Worm (Caenorhabditis elegans) whole organism, late embryonic: ENCODE measurements around the gene unc-9.

Experiments
- C08G9.2 ChIP-seq: sonication (generic microtip); optimal IDR thresholded peaks from 2 replicates; lab custom pipeline; 2016; ENCODE audit warnings: mild to moderate bottlenecking, missing genetic modification characterization, moderate library complexity, missing compliant biosample characterization
- C38D4.7 ChIP-seq: fragments of 200-800 bp; sonication (Bioruptor generic); optimal IDR thresholded peaks from 2 replicates; lab custom pipeline; 2018; ENCODE audit warnings: mild to moderate bottlenecking, missing genetic modification characterization, moderate library complexity, missing compliant biosample characterization
- K02D7.2 ChIP-seq: sonication (generic microtip); optimal IDR thresholded peaks from 2 replicates; lab custom pipeline; 2017; ENCODE audit warnings: mild to moderate bottlenecking, missing genetic modification characterization, missing compliant biosample characterization
- K09A11.1 ChIP-seq: sonication (generic microtip); optimal IDR thresholded peaks from 2 replicates; lab custom pipeline; 2017; ENCODE audit warnings: antibody characterized with exemption, mild to moderate bottlenecking, missing genetic modification characterization, missing compliant biosample characterization; ENCODE audit not compliant: insufficient read depth
- ceh-14 ChIP-seq: sonication (generic microtip); optimal IDR thresholded peaks from 2 replicates; lab custom pipeline; 2016; ENCODE audit warnings: missing genotype, missing genetic modification characterization, missing compliant biosample characterization
- ceh-22 ChIP-seq: sonication (generic microtip); optimal IDR thresholded peaks from 2 replicates; lab custom pipeline; 2017; ENCODE audit warnings: missing biosample characterization, missing genetic modification characterization
- ceh-34 ChIP-seq: sonication (generic microtip); optimal IDR thresholded peaks from 2 replicates; lab custom pipeline; 2016; ENCODE audit warnings: mild to moderate bottlenecking, missing genetic modification characterization, missing compliant biosample characterization
- ceh-45 ChIP-seq: fragments of 200-800 bp; sonication (Bioruptor generic); IDR thresholded peaks from 2 replicates; pipeline ENCODE4 v1.3.6; 2022; ENCODE audit warnings: missing genetic modification reagents, missing genetic modification characterization, missing compliant biosample characterization
- ceh-48 ChIP-seq: sonication (generic microtip); optimal IDR thresholded peaks from 2 replicates; lab custom pipeline; 2016; ENCODE audit warnings: missing genetic modification characterization, inconsistent platforms, missing compliant biosample characterization
- ceh-9 ChIP-seq: sonication (generic microtip); optimal IDR thresholded peaks from 2 replicates; lab custom pipeline; 2016; ENCODE audit warnings: mild to moderate bottlenecking, missing genetic modification characterization, inconsistent platforms, missing compliant biosample characterization
- che-1 ChIP-seq: sonication (generic microtip); optimal IDR thresholded peaks from 2 replicates; lab custom pipeline; 2016; ENCODE audit warnings: mild to moderate bottlenecking, missing genetic modification characterization, missing compliant biosample characterization
- dmd-4 ChIP-seq: sonication (generic microtip); optimal IDR thresholded peaks from 2 replicates; lab custom pipeline; 2016; ENCODE audit warnings: borderline replicate concordance, missing genetic modification characterization, missing compliant biosample characterization
- dve-1 ChIP-seq: sonication (generic microtip); optimal IDR thresholded peaks from 2 replicates; lab custom pipeline; 2017; ENCODE audit warnings: antibody characterized with exemption, mild to moderate bottlenecking, missing genetic modification characterization, missing compliant biosample characterization
- elt-4 ChIP-seq: sonication (generic microtip); optimal IDR thresholded peaks from 2 replicates; lab custom pipeline; 2016; ENCODE audit warnings: missing genetic modification characterization, missing compliant biosample characterization
- fkh-10 ChIP-seq: fragments of 150-350 bp; optimal IDR thresholded peaks from 2 replicates; lab custom pipeline; 2014; ENCODE audit warnings: missing biosample characterization, missing genetic modification reagents, missing genetic modification characterization
- fkh-6 ChIP-seq: sonication (generic microtip); optimal IDR thresholded peaks from 2 replicates; lab custom pipeline; 2016; ENCODE audit warnings: missing genetic modification characterization, missing compliant biosample characterization
- hlh-13 ChIP-seq: fragments of 200-800 bp; sonication (Bioruptor generic); optimal IDR thresholded peaks from 2 replicates; lab custom pipeline; 2018; ENCODE audit warnings: mild to moderate bottlenecking, missing genetic modification characterization, missing compliant biosample characterization
- hlh-15 ChIP-seq: sonication (generic microtip); optimal IDR thresholded peaks from 2 replicates; lab custom pipeline; 2016; ENCODE audit warnings: missing genetic modification characterization, missing compliant biosample characterization
- hlh-30 ChIP-seq: sonication (generic microtip); optimal IDR thresholded peaks from 2 replicates; lab custom pipeline; 2017; ENCODE audit warnings: antibody characterized with exemption, missing genetic modification characterization, missing compliant biosample characterization; ENCODE audit not compliant: insufficient read depth
- hlh-8 ChIP-seq: sonication (generic microtip); optimal IDR thresholded peaks from 2 replicates; lab custom pipeline; 2016; ENCODE audit warnings: missing genotype, missing genetic modification characterization, missing compliant biosample characterization
- madf-2 ChIP-seq: sonication (generic microtip); optimal IDR thresholded peaks from 2 replicates; lab custom pipeline; 2017; ENCODE audit warnings: missing genetic modification characterization, missing compliant biosample characterization
- nhr-11 ChIP-seq: fragments of 150-350 bp; optimal IDR thresholded peaks from 2 replicates; lab custom pipeline; 2014; ENCODE audit warnings: missing biosample characterization, missing genetic modification characterization
- nhr-232 ChIP-seq: sonication (generic microtip); optimal IDR thresholded peaks from 2 replicates; lab custom pipeline; 2016; ENCODE audit warnings: missing genetic modification characterization, missing compliant biosample characterization
- odd-2 ChIP-seq: sonication (generic microtip); optimal IDR thresholded peaks from 2 replicates; lab custom pipeline; 2017; ENCODE audit warnings: antibody characterized with exemption, mild to moderate bottlenecking, missing genetic modification characterization, missing compliant biosample characterization
- pros-1 ChIP-seq: fragments of 150-350 bp; optimal IDR thresholded peaks from 2 replicates; lab custom pipeline; 2014; ENCODE audit warnings: missing biosample characterization, missing genetic modification reagents, missing genetic modification characterization
- ref-2 ChIP-seq: sonication (generic microtip); optimal IDR thresholded peaks from 2 replicates; lab custom pipeline; 2016; ENCODE audit warnings: missing genetic modification characterization, missing compliant biosample characterization
- sdc-2 ChIP-seq: sonication (generic microtip); optimal IDR thresholded peaks from 2 replicates; lab custom pipeline; 2016; ENCODE audit warnings: missing genotype, missing genetic modification characterization, missing compliant biosample characterization
- sox-4 ChIP-seq: sonication (generic microtip); optimal IDR thresholded peaks from 2 replicates; lab custom pipeline; 2017; ENCODE audit warnings: mild to moderate bottlenecking, missing genetic modification characterization, inconsistent platforms, missing compliant biosample characterization
- tbx-2 ChIP-seq: sonication (generic microtip); optimal IDR thresholded peaks from 2 replicates; lab custom pipeline; 2016; ENCODE audit warnings: missing genetic modification characterization, missing compliant biosample characterization
- ttx-3 ChIP-seq: sonication (generic microtip); optimal IDR thresholded peaks from 2 replicates; lab custom pipeline; 2016; ENCODE audit warnings: missing genetic modification reagents, missing genetic modification characterization, missing compliant biosample characterization
- unc-42 ChIP-seq: sonication (generic microtip); optimal IDR thresholded peaks from 2 replicates; lab custom pipeline; 2016; ENCODE audit warnings: missing genotype, missing genetic modification characterization, missing compliant biosample characterization
- zip-5 ChIP-seq: sonication (generic microtip); optimal IDR thresholded peaks from 2 replicates; lab custom pipeline; 2016; ENCODE audit warnings: missing genetic modification characterization, missing compliant biosample characterization

Gene unc-9

DNA sequence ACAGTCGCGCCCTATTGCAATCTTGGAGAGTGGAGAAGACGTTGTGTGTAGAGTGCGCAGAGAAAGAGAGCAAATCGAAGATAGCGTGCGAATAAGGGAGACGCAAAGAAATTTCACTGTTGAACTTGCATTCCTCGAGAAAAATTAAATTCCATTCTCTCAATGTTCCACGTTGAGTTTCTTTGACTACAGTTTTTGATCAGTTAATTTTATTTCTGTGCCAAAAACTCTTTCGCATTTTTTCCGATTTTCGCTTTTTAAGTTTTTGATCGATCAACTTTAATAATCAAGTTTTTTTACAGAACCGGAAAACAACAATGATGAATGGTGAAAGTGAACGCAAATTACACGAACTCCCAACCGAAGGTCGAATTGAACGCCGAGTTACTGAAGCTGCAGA, 35.5 kb downstream of the unc-9 start, which contains the start of gene K08H2.3:
Gene K08H2.3 (plus strand): TSS at position 301 of the 400 bp plus-strand sequence.
- no peak for TF ChIP-seq ttx-3
- TF ChIP-seq fkh-6, result no peak
- no peak for TF ChIP-seq ceh-14 (tag; lab: Kevin White, UChicago)
- no peak for TF ChIP-seq zip-5 (tag; lab: Kevin White, UChicago)
- TF ChIP-seq ceh-45 (GFP tag; lab: Robert Waterston, UW), result no peak
- TF ChIP-seq tbx-2 (tag; lab: Kevin White, UChicago), result no peak
- TF ChIP-seq fkh-10 (GFP tag; lab: Kevin White, UChicago), result no peak
- TF ChIP-seq che-1 (tag; lab: Kevin White, UChicago), result no peak
- no peak for TF ChIP-seq ceh-48
- no peak for TF ChIP-seq hlh-15 (tag; lab: Kevin White, UChicago)
- TF ChIP-seq sox-4 (tag; lab: Kevin White, UChicago), result no peak
- TF ChIP-seq ceh-34 (tag; lab: Kevin White, UChicago), result no peak
- TF ChIP-seq nhr-232, result no peak

DNA sequence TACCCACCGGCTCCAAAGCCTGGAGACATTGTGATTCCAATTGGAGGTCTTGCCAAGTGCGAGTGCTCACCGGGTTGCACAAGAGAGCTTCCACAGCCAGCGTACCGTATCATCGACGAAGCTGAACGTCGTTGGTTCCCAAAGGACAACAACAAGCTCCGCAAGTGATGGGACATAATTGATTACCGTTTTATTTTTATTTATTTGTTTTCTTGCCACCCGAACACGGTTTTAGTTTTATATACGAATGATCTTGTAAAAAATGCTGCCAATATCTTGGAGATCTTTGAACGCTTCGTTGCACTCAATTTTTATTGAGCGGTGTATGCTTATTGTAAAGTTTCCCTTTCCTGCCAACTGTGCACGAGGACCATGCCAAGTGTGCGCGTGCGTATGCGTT, 36.6 kb downstream of the unc-9 start, which contains the start of gene K08H2.4:
Gene K08H2.4 (plus strand): TSS at position 301 of the 400 bp plus-strand sequence.
- TF ChIP-seq K02D7.2 (tag; lab: Kevin White, UChicago) (no peak), elt-4 (tag; lab: Kevin White, UChicago) (no peak), dmd-4 (no peak), ceh-22 (tag; lab: Kevin White, UChicago) (no peak), odd-2 (tag; lab: Kevin White, UChicago) (no peak), nhr-11 (tag; lab: Kevin White, UChicago) (no peak), ceh-34 (tag; lab: Kevin White, UChicago) (no peak), ceh-9 (tag; lab: Kevin White, UChicago) (no peak), madf-2 (tag; lab: Kevin White, UChicago) (no peak), sdc-2 (tag; lab: Kevin White, UChicago) (no peak), ceh-14 (tag; lab: Kevin White, UChicago) (no peak), hlh-8 (tag; lab: Kevin White, UChicago) (no peak), dve-1 (no peak), pros-1 (tag; lab: Kevin White, UChicago) (no peak), ceh-45 (GFP tag; lab: Robert Waterston, UW) (no peak), hlh-13 (GFP tag; lab: Kevin White, UChicago) (no peak)

DNA sequence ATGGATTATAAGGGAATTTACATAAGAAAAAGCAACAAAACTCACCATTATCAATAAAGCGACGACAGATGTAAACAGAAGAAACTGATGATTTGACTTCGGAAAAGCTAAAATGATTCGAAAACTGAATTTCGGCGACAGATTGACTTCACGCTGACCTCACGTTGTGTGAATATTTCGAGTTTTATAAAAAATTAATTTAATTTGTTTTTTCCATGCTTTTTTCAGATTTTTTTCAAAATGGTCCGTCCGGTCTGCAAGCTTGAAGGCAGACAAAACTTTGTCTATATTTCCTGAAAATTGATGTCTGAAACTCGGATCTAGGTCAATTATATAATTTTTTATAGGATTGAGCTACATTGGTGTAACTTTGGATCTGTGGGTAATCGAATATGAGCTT, 40.7 kb downstream of the unc-9 start, which contains the start of gene K08H2.5:
Gene K08H2.5 (minus strand): TSS at position 101 of the 400 bp plus-strand sequence.
- no peak for TF ChIP-seq ceh-14 (tag; lab: Kevin White, UChicago)
- no peak for TF ChIP-seq unc-42 (tag; lab: Kevin White, UChicago)
- no peak for TF ChIP-seq ref-2 (tag; lab: Kevin White, UChicago)

DNA sequence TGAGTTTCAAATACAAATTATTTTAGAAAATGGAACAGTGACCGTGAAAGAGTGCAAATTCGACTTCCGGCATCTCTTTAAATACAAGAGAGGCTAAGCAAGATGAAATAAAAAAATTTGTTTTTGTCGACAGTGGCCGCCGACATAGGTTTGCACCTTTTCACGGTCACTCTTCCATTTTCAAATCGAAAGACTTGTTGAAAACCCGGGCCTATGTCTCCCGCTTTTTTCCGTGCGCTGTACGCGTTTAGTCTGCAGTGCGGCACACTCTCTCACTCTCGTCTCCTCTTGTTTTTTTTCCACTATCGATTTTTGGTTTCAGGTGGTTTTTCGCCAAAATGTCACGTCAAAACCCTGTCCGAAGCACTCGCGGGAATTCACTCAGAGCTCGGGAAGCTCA, 43.5 kb downstream of the unc-9 start, which contains the start of gene hpl-1:
Gene hpl-1 (plus strand): TSS at position 301 of the 400 bp plus-strand sequence.
- TF ChIP-seq K09A11.1 (peak; percentile 10), zip-5 (tag; lab: Kevin White, UChicago) (no peak)

DNA sequence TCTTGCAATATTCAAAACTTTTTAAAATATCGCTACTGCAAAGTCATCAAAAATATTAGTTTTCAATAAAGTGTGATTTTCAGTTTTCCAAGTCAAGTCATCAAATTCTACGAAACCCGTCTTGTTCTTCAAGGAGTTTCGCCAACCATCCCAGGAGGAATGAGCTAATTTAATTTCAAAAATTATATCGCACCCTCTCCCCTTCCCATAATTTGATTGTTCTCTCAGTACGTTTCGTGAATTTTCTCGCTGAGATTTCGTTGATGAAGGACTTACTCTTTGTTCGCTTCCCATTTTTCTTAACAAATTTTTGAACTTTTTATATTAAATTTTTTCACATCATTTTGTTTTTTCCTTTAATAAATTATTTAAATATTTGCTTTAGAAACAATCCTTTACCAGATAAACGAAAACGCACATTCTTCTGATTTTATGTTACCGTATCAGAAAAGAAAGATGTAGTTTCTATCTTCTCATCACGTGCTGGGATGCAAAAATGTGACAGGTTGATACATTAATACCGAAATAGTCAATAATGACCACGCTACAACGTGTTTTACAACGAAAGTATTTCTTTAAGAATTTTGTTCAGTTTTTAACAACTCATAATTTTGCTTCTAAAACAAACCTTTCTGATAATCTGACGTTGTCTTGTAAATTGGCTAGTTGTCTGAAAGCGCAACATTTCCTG, 45.2 kb downstream of the unc-9 start:
- TF ChIP-seq hlh-30 (tag; lab: Kevin White, UChicago), result no peak
- TF ChIP-seq unc-42 (tag; lab: Kevin White, UChicago), result peak; percentile 97
- no peak for TF ChIP-seq C38D4.7 (GFP tag; lab: Kevin White, UChicago)
- TF ChIP-seq C08G9.2, result no peak
- TF ChIP-seq ceh-34 (tag; lab: Kevin White, UChicago), result no peak
- TF ChIP-seq, all 69 proteins: peak for 1
